Fruit fly (Drosophila melanogaster): ENCODE data around the gene Vha68-2.

Gene Vha68-2

DNA sequence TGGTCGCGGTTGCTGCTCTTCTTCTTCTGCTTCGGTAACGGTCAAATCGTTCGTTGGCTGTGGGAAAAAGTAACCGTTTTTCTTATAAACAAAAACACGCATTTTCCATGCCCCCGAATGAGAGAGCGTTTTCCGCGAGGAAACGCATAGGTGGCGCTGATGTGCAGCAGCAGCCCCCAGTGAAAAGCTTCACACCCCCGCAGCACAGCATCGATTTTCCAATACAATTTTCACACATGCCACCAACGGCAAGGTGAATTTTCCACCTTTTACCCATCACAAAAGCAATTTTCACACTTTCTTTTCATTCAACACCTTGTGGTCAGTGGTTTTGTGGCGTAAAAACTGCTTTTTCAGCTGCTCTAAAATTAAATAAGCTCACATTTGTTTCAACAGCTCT is 29.5 kb downstream of the Vha68-2 start:
- no peak for TF ChIP-seq CG13204 (GFP tag; optimal IDR thresholded peaks at IDR 0.05)
- no peak for TF ChIP-seq Pif1A (GFP tag; optimal IDR thresholded peaks at IDR 0.05)
- no peak for TF ChIP-seq CG4496 (GFP tag; IDR thresholded peaks at IDR 0.05)
- TF ChIP-seq CG15710 (tag; optimal IDR thresholded peaks at IDR 0.05) = no peak
- TF ChIP-seq EcR (GFP tag; optimal IDR thresholded peaks at IDR 0.05) = no peak
- TF ChIP-seq CG9948 (tag; optimal IDR thresholded peaks at IDR 0.05) = no peak
- no peak for TF ChIP-seq fd96Ca (GFP tag; IDR thresholded peaks at IDR 0.05)
- no peak for TF ChIP-seq CG14655 (GFP tag; optimal IDR thresholded peaks at IDR 0.05)
- TF ChIP-seq Pif1B (GFP tag; optimal IDR thresholded peaks at IDR 0.05) = no peak
- TF ChIP-seq Ets98B (GFP tag; IDR thresholded peaks at IDR 0.05) = no peak
- TF ChIP-seq CG8159 (tag; optimal IDR thresholded peaks at IDR 0.05) = no peak
- no peak for TF ChIP-seq CG32121 (GFP tag; IDR thresholded peaks at IDR 0.05)
- TF ChIP-seq CG12605 (GFP tag; IDR thresholded peaks at IDR 0.05) = no peak
- TF ChIP-seq gl (tag; optimal IDR thresholded peaks at IDR 0.05) = no peak
- TF ChIP-seq D1 (tag; optimal IDR thresholded peaks at IDR 0.05) = no peak
- no peak for TF ChIP-seq Snoo (tag; optimal IDR thresholded peaks at IDR 0.05)
- no peak for TF ChIP-seq CG10348 (GFP tag; IDR thresholded peaks at IDR 0.05)
- TF ChIP-seq CG34367 (tag; optimal IDR thresholded peaks at IDR 0.05) = no peak
- no peak for TF ChIP-seq CG17806 (tag; optimal IDR thresholded peaks at IDR 0.05)

DNA sequence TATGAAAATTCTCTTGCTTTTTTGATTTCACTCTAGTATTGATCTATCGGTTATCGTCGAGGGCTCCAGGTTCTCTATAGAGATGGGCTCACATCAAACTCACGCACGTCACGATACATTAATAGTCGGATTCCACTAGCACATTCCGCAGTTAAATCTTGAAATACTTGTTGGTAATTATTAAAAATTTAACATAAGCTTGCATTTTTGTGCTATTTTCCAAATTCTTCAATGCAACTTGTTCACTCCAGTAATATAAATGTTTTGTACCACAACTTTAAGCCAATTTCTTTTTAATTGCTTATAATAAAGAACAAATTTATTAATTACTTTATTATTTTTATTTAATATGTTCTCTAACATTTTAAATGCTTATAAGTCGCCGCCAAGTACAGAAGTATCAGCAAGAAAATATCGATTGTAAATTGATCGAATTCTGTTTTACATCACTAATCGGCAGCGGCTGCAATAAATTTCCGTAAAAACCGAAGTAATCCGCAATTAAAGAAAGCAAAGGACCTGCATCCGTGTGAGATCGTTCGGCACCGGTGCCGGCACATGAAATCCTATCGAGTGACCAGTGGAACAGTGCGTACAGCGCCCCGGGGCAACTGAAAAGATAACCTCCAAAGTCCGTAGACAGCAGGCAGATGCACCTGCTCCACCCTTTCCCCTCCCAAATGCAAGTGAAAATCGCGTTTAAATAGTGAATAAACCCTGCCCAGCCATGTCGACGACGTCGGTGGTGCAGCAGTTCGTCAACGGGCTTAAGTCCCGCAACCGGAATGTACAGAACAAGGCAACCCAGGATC is 30.1 kb downstream of the Vha68-2 start, which contains the start of the genes Vha68-1 and mTor:
Gene Vha68-1, minus strand, starts transcription at position 49 of the 812 bp plus-strand sequence.
Gene mTor, plus strand, starts transcription at position 422 of the 812 bp plus-strand sequence.
- TF ChIP-seq Pif1B (GFP tag; optimal IDR thresholded peaks at IDR 0.05) = no peak
- peak; percentile 70 for TF ChIP-seq CG32121 (GFP tag; IDR thresholded peaks at IDR 0.05)
- TF ChIP-seq CG10348 (GFP tag; IDR thresholded peaks at IDR 0.05) = no peak
- TF ChIP-seq Snoo (tag; optimal IDR thresholded peaks at IDR 0.05) = peak; percentile 62
- TF ChIP-seq fd96Ca (GFP tag; IDR thresholded peaks at IDR 0.05) = peak; percentile 70; the same call in 2 of the 3 replicates
- peak; percentile 76; the same call in 1 of the 2 replicates for TF ChIP-seq rn (GFP tag; IDR thresholded peaks at IDR 0.05)
- no peak for TF ChIP-seq EcR (GFP tag; optimal IDR thresholded peaks at IDR 0.05)
- peak; percentile 86 for TF ChIP-seq CG4496 (GFP tag; IDR thresholded peaks at IDR 0.05)
- TF ChIP-seq CG8301 (tag; optimal IDR thresholded peaks at IDR 0.05) = no peak
- TF ChIP-seq Ets98B (GFP tag; IDR thresholded peaks at IDR 0.05) = peak; percentile 73
- no peak for TF ChIP-seq Pif1A (GFP tag; optimal IDR thresholded peaks at IDR 0.05)
- peak; percentile 79 for TF ChIP-seq CG9948 (tag; optimal IDR thresholded peaks at IDR 0.05)
- TF ChIP-seq CG8159 (tag; optimal IDR thresholded peaks at IDR 0.05) = peak; percentile 76
- TF ChIP-seq CG34367 (tag; optimal IDR thresholded peaks at IDR 0.05) = peak; percentile 66
- peak; percentile 40; the same call in 1 of the 2 replicates for TF ChIP-seq CG12605 (GFP tag; IDR thresholded peaks at IDR 0.05)
- no peak for TF ChIP-seq CG14655 (GFP tag; optimal IDR thresholded peaks at IDR 0.05)
- peak; percentile 73 for TF ChIP-seq CG15710 (tag; optimal IDR thresholded peaks at IDR 0.05)
- peak; percentile 69 for TF ChIP-seq CG17806 (tag; optimal IDR thresholded peaks at IDR 0.05)
- no peak for TF ChIP-seq D1 (tag; optimal IDR thresholded peaks at IDR 0.05)
- TF ChIP-seq CG13204 (GFP tag; optimal IDR thresholded peaks at IDR 0.05) = no peak
- TF ChIP-seq gl (tag; optimal IDR thresholded peaks at IDR 0.05) = no peak

DNA sequence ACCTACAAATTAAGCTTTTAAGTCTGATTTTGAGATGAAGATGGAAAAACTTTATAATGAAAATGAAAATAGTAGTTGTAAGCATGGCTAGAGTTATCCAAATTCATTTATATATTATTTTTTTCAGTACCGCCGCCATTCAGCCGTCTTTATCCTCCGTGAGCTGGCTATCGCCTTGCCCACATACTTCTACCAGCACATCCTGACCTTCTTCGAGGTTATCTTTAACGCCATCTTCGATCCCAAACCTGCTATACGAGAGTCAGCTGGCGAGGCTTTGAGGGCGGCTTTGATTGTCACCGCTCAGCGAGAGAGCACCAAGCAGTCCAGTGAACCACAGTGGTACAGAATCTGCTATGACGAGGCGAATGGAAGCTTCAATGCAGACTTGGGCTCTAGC is 31.2 kb downstream of the Vha68-2 start:
- TF ChIP-seq fd96Ca (GFP tag; IDR thresholded peaks at IDR 0.05) = no peak
- no peak for TF ChIP-seq CG14655 (GFP tag; optimal IDR thresholded peaks at IDR 0.05)
- TF ChIP-seq CG4496 (GFP tag; IDR thresholded peaks at IDR 0.05) = no peak
- TF ChIP-seq CG15710 (tag; optimal IDR thresholded peaks at IDR 0.05) = no peak
- TF ChIP-seq CG34367 (tag; optimal IDR thresholded peaks at IDR 0.05) = no peak
- no peak for TF ChIP-seq rn (GFP tag; IDR thresholded peaks at IDR 0.05)

DNA sequence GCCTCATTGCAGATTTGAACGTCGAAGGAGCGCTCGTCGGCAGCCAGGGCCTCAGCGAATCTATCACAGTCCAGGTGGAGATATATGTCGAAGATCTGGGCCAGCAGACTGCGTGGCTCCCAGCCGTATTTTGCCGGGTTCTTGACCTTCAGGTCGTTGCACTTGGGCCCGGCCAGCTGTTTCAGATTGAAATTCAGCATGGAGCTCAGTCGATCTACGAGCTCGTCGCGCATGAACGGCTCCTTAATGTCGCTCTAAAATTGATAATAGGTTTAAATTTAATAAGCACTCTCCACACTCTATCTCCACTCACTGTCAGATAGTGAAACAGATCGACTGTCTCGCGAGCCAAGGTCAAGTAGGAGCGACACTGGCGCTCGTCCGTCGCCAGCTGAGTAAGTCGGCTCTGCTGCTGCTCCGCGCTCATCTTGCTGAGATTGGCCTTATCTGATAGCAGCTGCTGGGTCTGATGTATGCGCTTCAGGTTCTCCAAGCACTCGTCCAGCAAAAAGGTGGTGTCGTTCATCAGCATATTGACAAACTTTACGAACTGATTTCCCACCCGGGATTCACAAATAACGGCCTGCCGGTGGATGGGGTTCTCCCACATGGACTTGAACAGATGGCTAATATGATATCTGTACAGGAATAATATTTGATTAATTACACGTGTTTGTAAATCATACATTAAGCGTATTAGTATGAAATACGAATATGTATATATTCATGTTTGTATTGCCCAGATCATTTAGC is 40.1 kb downstream of the Vha68-2 start:
- TF ChIP-seq EcR (GFP tag; optimal IDR thresholded peaks at IDR 0.05) (peak; percentile 89), fd96Ca (GFP tag; IDR thresholded peaks at IDR 0.05) (no peak)

DNA sequence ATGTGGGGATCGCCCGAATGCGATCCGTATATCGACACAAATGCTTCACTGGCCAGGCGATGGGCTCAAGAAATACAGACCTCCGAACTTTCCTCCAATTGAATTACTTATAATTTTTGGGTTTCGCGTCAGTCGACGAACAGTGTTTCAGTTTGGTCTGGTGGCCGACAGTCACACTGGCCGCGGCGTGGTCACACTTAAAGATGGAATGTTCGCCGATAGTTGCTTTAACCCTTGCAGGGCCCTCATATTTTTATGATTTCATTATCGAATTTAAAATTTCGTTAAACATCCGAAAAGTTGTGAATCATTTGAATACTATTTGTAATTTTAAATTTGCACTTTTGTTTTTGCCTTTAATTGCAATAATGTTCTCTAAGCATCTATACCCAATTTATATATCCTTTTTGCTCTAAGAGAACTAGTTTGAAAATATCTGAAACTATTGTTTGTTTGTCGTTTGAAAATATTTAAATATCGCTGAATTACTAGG is 44.9 kb downstream of the Vha68-2 start, which contains the start of gene Ube4B:
Gene Ube4B, minus strand, starts transcription at position 443 of the 493 bp plus-strand sequence.
- TF ChIP-seq Pif1A (GFP tag; optimal IDR thresholded peaks at IDR 0.05) (no peak), rn (GFP tag; IDR thresholded peaks at IDR 0.05) (peak; percentile 26; the same call in 1 of the 2 replicates), CG12605 (GFP tag; IDR thresholded peaks at IDR 0.05) (peak; percentile 32; the same call in 1 of the 2 replicates), Ets98B (GFP tag; IDR thresholded peaks at IDR 0.05) (peak; percentile 43), CG4496 (GFP tag; IDR thresholded peaks at IDR 0.05) (peak; percentile 66), CG8159 (tag; optimal IDR thresholded peaks at IDR 0.05) (no peak), CG15710 (tag; optimal IDR thresholded peaks at IDR 0.05) (peak; percentile 42), CG34367 (tag; optimal IDR thresholded peaks at IDR 0.05) (peak; percentile 21), CG14655 (GFP tag; optimal IDR thresholded peaks at IDR 0.05) (no peak), CG17806 (tag; optimal IDR thresholded peaks at IDR 0.05) (peak; percentile 42), Snoo (tag; optimal IDR thresholded peaks at IDR 0.05) (no peak), CG32121 (GFP tag; IDR thresholded peaks at IDR 0.05) (peak; percentile 45)
